Fruit fly (Drosophila melanogaster): Measurements from ENCODE around the gene nkd.

DNA sequence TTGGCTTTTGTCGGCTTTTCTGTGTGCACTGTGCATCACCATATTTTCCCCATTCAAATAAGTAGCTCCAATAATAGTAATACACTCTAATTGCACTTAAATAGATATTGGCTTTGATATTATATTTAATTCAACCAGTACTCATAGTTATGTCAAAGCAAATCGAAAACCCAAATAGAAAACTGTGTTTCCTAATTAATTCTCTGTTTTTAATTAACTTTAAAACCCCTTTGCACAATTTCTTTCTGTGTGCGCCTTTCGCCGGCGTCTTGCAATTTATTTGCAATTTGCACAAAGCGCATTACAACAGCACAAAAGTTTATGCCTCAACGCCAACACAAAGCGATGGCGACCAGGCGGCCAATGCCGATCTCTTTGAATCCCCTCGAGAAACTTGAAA is 34.1 kb downstream of the nkd start:
- TF ChIP-seq usp (GFP tag; optimal IDR thresholded peaks at IDR 0.05), result no peak
- no peak for TF ChIP-seq CG8478 (optimal IDR thresholded peaks at IDR 0.05)
- TF ChIP-seq pan (optimal IDR thresholded peaks at IDR 0.05), result no peak
- no peak for TF ChIP-seq psq (optimal IDR thresholded peaks at IDR 0.05)
- TF ChIP-seq EcR (GFP tag; optimal IDR thresholded peaks at IDR 0.05), result no peak
- no peak for TF ChIP-seq Dll (optimal IDR thresholded peaks at IDR 0.05)
